Worm (Caenorhabditis elegans) whole organism, late embryonic: Measurements from ENCODE around the gene ptp-1.

Source experiments
- ceh-22 ChIP-seq: sonication (generic microtip); optimal IDR thresholded peaks from 2 replicates; lab custom pipeline; 2017; ENCODE audit warnings: missing biosample characterization, missing genetic modification characterization
- ceh-45 ChIP-seq: fragments of 200-800 bp; sonication (Bioruptor generic); IDR thresholded peaks from 2 replicates; pipeline ENCODE4 v1.3.6; 2022; ENCODE audit warnings: missing genetic modification reagents, missing genetic modification characterization, missing compliant biosample characterization
- che-1 ChIP-seq: sonication (generic microtip); optimal IDR thresholded peaks from 2 replicates; lab custom pipeline; 2016; ENCODE audit warnings: mild to moderate bottlenecking, missing genetic modification characterization, missing compliant biosample characterization
- fkh-10 ChIP-seq: fragments of 150-350 bp; optimal IDR thresholded peaks from 2 replicates; lab custom pipeline; 2014; ENCODE audit warnings: missing biosample characterization, missing genetic modification reagents, missing genetic modification characterization
- hlh-6 ChIP-seq: sonication (generic microtip); optimal IDR thresholded peaks from 2 replicates; lab custom pipeline; 2016; ENCODE audit warnings: missing genotype, missing genetic modification characterization, missing compliant biosample characterization
- lin-11 ChIP-seq: fragments of 200-800 bp; sonication (Bioruptor generic); optimal IDR thresholded peaks from 2 replicates; lab custom pipeline; 2018; ENCODE audit warnings: mild to moderate bottlenecking, missing genetic modification characterization, missing compliant biosample characterization
- nhr-11 ChIP-seq: fragments of 150-350 bp; optimal IDR thresholded peaks from 2 replicates; lab custom pipeline; 2014; ENCODE audit warnings: missing biosample characterization, missing genetic modification characterization
- pag-3 ChIP-seq: sonication (generic microtip); optimal IDR thresholded peaks from 2 replicates; lab custom pipeline; 2016; ENCODE audit warnings: missing compliant biosample characterization, missing genetic modification characterization, borderline replicate concordance
- pqm-1 ChIP-seq: sonication (generic microtip); optimal IDR thresholded peaks from 2 replicates; lab custom pipeline; 2016; ENCODE audit warnings: missing genetic modification characterization, missing compliant biosample characterization
- rnt-1 ChIP-seq: sonication (generic microtip); optimal IDR thresholded peaks from 2 replicates; lab custom pipeline; 2016; ENCODE audit warnings: missing genetic modification characterization, missing compliant biosample characterization
- syd-9 ChIP-seq: sonication (generic microtip); optimal IDR thresholded peaks from 2 replicates; lab custom pipeline; 2016; ENCODE audit warnings: mild to moderate bottlenecking, missing genetic modification characterization, moderate library complexity, missing compliant biosample characterization
- tbx-2 ChIP-seq: sonication (generic microtip); optimal IDR thresholded peaks from 2 replicates; lab custom pipeline; 2016; ENCODE audit warnings: missing genetic modification characterization, missing compliant biosample characterization
- tbx-7 ChIP-seq: sonication (generic microtip); optimal IDR thresholded peaks from 2 replicates; lab custom pipeline; 2016; ENCODE audit warnings: missing genotype, missing genetic modification characterization, missing compliant biosample characterization
- unc-55 ChIP-seq: sonication (generic microtip); optimal IDR thresholded peaks from 2 replicates; lab custom pipeline; 2017; ENCODE audit warnings: missing biosample characterization, missing genetic modification reagents, missing genetic modification characterization

DNA sequence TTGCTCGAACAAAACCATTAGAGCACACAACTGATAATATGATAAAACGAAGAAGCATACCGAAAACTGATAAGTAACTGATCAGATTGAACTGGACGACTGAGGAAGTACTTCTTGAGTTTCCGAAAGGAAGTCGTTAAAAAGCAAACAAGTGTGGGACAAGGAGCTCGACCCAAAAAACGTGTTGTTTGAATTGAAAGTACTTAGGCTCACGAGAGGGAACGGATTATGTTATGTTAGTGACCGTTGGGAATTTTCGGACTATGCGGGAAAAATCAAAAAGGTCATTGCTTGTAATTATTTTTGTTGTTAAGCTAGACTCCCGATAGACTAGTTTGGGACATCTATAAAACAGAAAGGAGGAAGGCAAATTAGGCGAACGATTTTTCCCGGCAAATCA lies 8.9 kb upstream of the ptp-1 start, which contains the start of gene C48D5.3:
- TF ChIP-seq tbx-2 (tag; lab: Kevin White, UChicago), result no peak
- TF ChIP-seq che-1 (tag; lab: Kevin White, UChicago), result no peak
- TF ChIP-seq ceh-22 (tag; lab: Kevin White, UChicago), result no peak
- TF ChIP-seq lin-11 (tag; lab: Kevin White, UChicago), result no peak
- TF ChIP-seq unc-55 (GFP tag; lab: Kevin White, UChicago), result no peak
- TF ChIP-seq fkh-10, result no peak
- TF ChIP-seq tbx-7 (tag; lab: Kevin White, UChicago), result no peak
- TF ChIP-seq nhr-11 (tag; lab: Kevin White, UChicago), result no peak
- TF ChIP-seq ceh-45, result no peak
- no peak for TF ChIP-seq hlh-6 (tag; lab: Kevin White, UChicago)
- no peak for TF ChIP-seq pqm-1 (tag; lab: Kevin White, UChicago)
- no peak for TF ChIP-seq rnt-1 (tag; lab: Kevin White, UChicago)
- TF ChIP-seq syd-9, result no peak
- no peak for TF ChIP-seq pag-3 (tag; lab: Kevin White, UChicago)
